Fruit fly (Drosophila melanogaster) whole organism, embryonic: ENCODE measurements around the gene CG10959.

Source experiments
- Abd-B ChIP-seq: fragments of 200-800 bp; sonication (Bioruptor generic); optimal IDR thresholded peaks from 2 replicates; lab custom pipeline; 2018; ENCODE audit warnings: missing biosample characterization, mild to moderate bottlenecking, missing genetic modification characterization, moderate library complexity
- Adf1 ChIP-seq: fragments of 200-800 bp; sonication (Bioruptor generic); IDR thresholded peaks from 2 replicates; pipeline ENCODE4 v1.3.6; 2022; ENCODE audit warnings: missing biosample characterization, missing genetic modification characterization
- Antp ChIP-seq: fragments of 200-800 bp; sonication (Bioruptor generic); optimal IDR thresholded peaks from 3 replicates; lab custom pipeline; 2016; ENCODE audit warnings: missing biosample characterization, missing genetic modification characterization
- C15 ChIP-seq: fragments of 200-800 bp; sonication (Bioruptor generic); IDR thresholded peaks from 3 replicates; pipeline ENCODE4 v1.3.6; 2022; ENCODE audit warnings: missing biosample characterization, missing genetic modification characterization
- CG10462 ChIP-seq: fragments of 200-800 bp; sonication (Bioruptor generic); optimal IDR thresholded peaks from 2 replicates; lab custom pipeline; 2016; ENCODE audit warnings: missing biosample characterization, missing genetic modification characterization
- CG12155 ChIP-seq: fragments of 200-800 bp; sonication (Bioruptor generic); optimal IDR thresholded peaks from 3 replicates; lab custom pipeline; 2016; ENCODE audit warnings: missing biosample characterization, missing genetic modification characterization
- CG13424 ChIP-seq: fragments of 200-800 bp; sonication (Bioruptor generic); optimal IDR thresholded peaks from 2 replicates; lab custom pipeline; 2019; ENCODE audit warnings: missing biosample characterization, mild to moderate bottlenecking, missing genetic modification characterization, moderate library complexity
- CG13894 ChIP-seq: fragments of 200-800 bp; sonication (Bioruptor generic); optimal IDR thresholded peaks from 3 replicates; lab custom pipeline; 2018; ENCODE audit warnings: missing biosample characterization, mild to moderate bottlenecking, missing genetic modification characterization, moderate library complexity
- CG14441 ChIP-seq: fragments of 200-800 bp; sonication (Bioruptor generic); IDR thresholded peaks from 2 replicates; pipeline ENCODE4 v1.3.6; 2022; ENCODE audit warnings: missing biosample characterization, missing genetic modification characterization
- CG14667 ChIP-seq: fragments of 200-800 bp; sonication (Bioruptor generic); IDR thresholded peaks from 2 replicates; pipeline ENCODE4 v1.3.6; 2022; ENCODE audit warnings: missing biosample characterization, missing genetic modification characterization
- CG15601 ChIP-seq: fragments of 200-800 bp; sonication (Bioruptor generic); optimal IDR thresholded peaks from 3 replicates; lab custom pipeline; 2019; ENCODE audit warnings: missing biosample characterization, mild to moderate bottlenecking, missing genetic modification characterization, moderate library complexity
- CG15696 ChIP-seq: fragments of 200-800 bp; sonication (Bioruptor generic); optimal IDR thresholded peaks from 2 replicates; lab custom pipeline; 2019; ENCODE audit warnings: missing biosample characterization, mild to moderate bottlenecking, missing genetic modification characterization, moderate library complexity
- CG17359 ChIP-seq: fragments of 200-800 bp; sonication (Bioruptor generic); optimal IDR thresholded peaks from 3 replicates; lab custom pipeline; 2018; ENCODE audit warnings: missing biosample characterization, mild to moderate bottlenecking, missing genetic modification characterization, moderate library complexity
- CG3847 ChIP-seq: fragments of 200-800 bp; sonication (Bioruptor generic); IDR thresholded peaks from 2 replicates; pipeline ENCODE4 v1.3.6; 2022; ENCODE audit warnings: missing biosample characterization, missing genetic modification characterization
- CG3995 ChIP-seq: fragments of 200-800 bp; sonication (Bioruptor generic); optimal IDR thresholded peaks from 3 replicates; lab custom pipeline; 2016; ENCODE audit warnings: missing biosample characterization, missing genetic modification characterization
- CG4328 ChIP-seq: fragments of 200-800 bp; sonication (Bioruptor generic); optimal IDR thresholded peaks from 3 replicates; lab custom pipeline; 2017; ENCODE audit warnings: missing biosample characterization, missing genetic modification reagents, missing genetic modification characterization
- CG6654 ChIP-seq: fragments of 200-800 bp; sonication (Bioruptor generic); optimal IDR thresholded peaks from 2 replicates; lab custom pipeline; 2017; ENCODE audit warnings: missing biosample characterization, mild to moderate bottlenecking, missing genetic modification characterization
- CG6854 ChIP-seq: fragments of 200-800 bp; sonication (Bioruptor generic); optimal IDR thresholded peaks from 3 replicates; lab custom pipeline; 2017; ENCODE audit warnings: missing biosample characterization, mild to moderate bottlenecking, missing genetic modification characterization
- CG7357 ChIP-seq: fragments of 200-800 bp; sonication (Bioruptor generic); IDR thresholded peaks from 3 replicates; pipeline ENCODE4 v1.3.6; 2022; ENCODE audit warnings: missing biosample characterization, missing genetic modification characterization
- CG8290 ChIP-seq, 3 experiments: fragments of 200-800 bp; sonication (Bioruptor generic); optimal IDR thresholded peaks; 2 replicates each; lab custom pipeline; 2016 to 2019; ENCODE audit warnings: missing biosample characterization in 3 of 3, missing genetic modification characterization in 3 of 3, mild to moderate bottlenecking in 2 of 3, moderate library complexity in 1 of 3
- CG8924 ChIP-seq: fragments of 200-800 bp; optimal IDR thresholded peaks from 3 replicates; lab custom pipeline; 2019; ENCODE audit warnings: missing biosample characterization, mild to moderate bottlenecking, missing genetic modification characterization, moderate library complexity
- CG9797 ChIP-seq: fragments of 200-800 bp; sonication (Bioruptor generic); optimal IDR thresholded peaks from 3 replicates; lab custom pipeline; 2018; ENCODE audit warnings: missing biosample characterization, mild to moderate bottlenecking, missing genetic modification characterization
- CoRest ChIP-seq: fragments of 200-800 bp; sonication (Bioruptor generic); optimal IDR thresholded peaks from 3 replicates; lab custom pipeline; 2018; ENCODE audit warnings: missing biosample characterization, mild to moderate bottlenecking, missing genetic modification characterization, moderate library complexity
- CrebB ChIP-seq: fragments of 200-800 bp; sonication (Bioruptor generic); optimal IDR thresholded peaks from 3 replicates; lab custom pipeline; 2018; ENCODE audit warnings: missing biosample characterization, mild to moderate bottlenecking, missing genetic modification characterization
- D19B ChIP-seq: fragments of 200-800 bp; sonication (Bioruptor generic); optimal IDR thresholded peaks from 2 replicates; lab custom pipeline; 2017; ENCODE audit warnings: missing biosample characterization, mild to moderate bottlenecking, missing genetic modification characterization
- E2f1 ChIP-seq: fragments of 200-800 bp; sonication (Bioruptor generic); IDR thresholded peaks from 2 replicates; pipeline ENCODE4 v1.3.6; 2022; ENCODE audit warnings: missing biosample characterization, missing genetic modification characterization
- Hr3 ChIP-seq: fragments of 200-800 bp; sonication (Bioruptor generic); optimal IDR thresholded peaks from 3 replicates; lab custom pipeline; 2016; ENCODE audit warnings: missing biosample characterization, missing genetic modification characterization
- Hr51 ChIP-seq, 2 experiments: fragments of 200-800 bp; sonication (Bioruptor generic); optimal IDR thresholded peaks; 2 replicates in 1 of 2; 3 replicates in 1 of 2; lab custom pipeline; 2016 to 2018; ENCODE audit warnings: missing biosample characterization in 2 of 2, missing genetic modification characterization in 2 of 2, mild to moderate bottlenecking in 1 of 2, moderate library complexity in 1 of 2
- Hsf ChIP-seq: fragments of 200-800 bp; sonication (Bioruptor generic); optimal IDR thresholded peaks from 3 replicates; lab custom pipeline; 2016; ENCODE audit warnings: missing biosample characterization, missing genetic modification characterization
- Lim3 ChIP-seq: fragments of 200-800 bp; sonication (Bioruptor generic); IDR thresholded peaks from 2 replicates; pipeline ENCODE4 v1.3.6; 2022; ENCODE audit warnings: missing biosample characterization, missing genetic modification characterization
- Lpt ChIP-seq: fragments of >200 bp; optimal IDR thresholded peaks from 2 replicates; lab custom pipeline; 2018; ENCODE audit warnings: missing biosample characterization, missing genetic modification characterization
- Neu2 ChIP-seq: fragments of 200-800 bp; sonication (Bioruptor generic); optimal IDR thresholded peaks from 3 replicates; lab custom pipeline; 2016; ENCODE audit warnings: missing biosample characterization, missing genetic modification characterization, borderline replicate concordance
- PHDP ChIP-seq: fragments of 200-800 bp; sonication (Bioruptor generic); optimal IDR thresholded peaks from 3 replicates; lab custom pipeline; 2018; ENCODE audit warnings: missing biosample characterization, mild to moderate bottlenecking, missing genetic modification characterization, moderate library complexity
- Sin3A ChIP-seq: fragments of >200 bp; optimal IDR thresholded peaks from 2 replicates; lab custom pipeline; 2018
- chm ChIP-seq: fragments of 200-800 bp; sonication (Bioruptor generic); IDR thresholded peaks from 2 replicates; pipeline ENCODE4 v1.3.6; 2022; ENCODE audit warnings: missing biosample characterization, missing genetic modification characterization
- corto ChIP-seq: fragments of 200-800 bp; sonication (Bioruptor generic); optimal IDR thresholded peaks from 2 replicates; lab custom pipeline; 2016; ENCODE audit warnings: missing biosample characterization, mild to moderate bottlenecking, missing genetic modification characterization, moderate library complexity
- fd96Cb ChIP-seq: fragments of 200-800 bp; sonication (Bioruptor generic); optimal IDR thresholded peaks from 2 replicates; lab custom pipeline; 2018; ENCODE audit warnings: missing biosample characterization, mild to moderate bottlenecking, missing genetic modification characterization, moderate library complexity
- gcm ChIP-seq: fragments of 200-800 bp; sonication (Bioruptor generic); optimal IDR thresholded peaks from 2 replicates; lab custom pipeline; 2019; ENCODE audit warnings: missing biosample characterization, mild to moderate bottlenecking, missing genetic modification characterization, moderate library complexity
- gem ChIP-seq: fragments of 200-800 bp; sonication (Bioruptor generic); optimal IDR thresholded peaks from 2 replicates; lab custom pipeline; 2019; ENCODE audit warnings: missing biosample characterization, mild to moderate bottlenecking, missing genetic modification characterization, moderate library complexity
- gt ChIP-seq: fragments of 200-800 bp; sonication (Bioruptor generic); IDR thresholded peaks from 2 replicates; pipeline ENCODE4 v1.3.6; 2022; ENCODE audit warnings: missing biosample characterization, missing genetic modification characterization
- jigr1 ChIP-seq: fragments of 200-800 bp; sonication (Bioruptor generic); IDR thresholded peaks from 3 replicates; pipeline ENCODE4 v1.3.6; 2022; ENCODE audit warnings: missing biosample characterization, missing genetic modification characterization
- nau ChIP-seq: fragments of 200-800 bp; sonication (Bioruptor generic); optimal IDR thresholded peaks from 3 replicates; lab custom pipeline; 2017; ENCODE audit warnings: missing biosample characterization, mild to moderate bottlenecking, missing genetic modification characterization, missing genetic modification reagents
- nerfin-2 ChIP-seq: fragments of 200-800 bp; sonication (Bioruptor generic); IDR thresholded peaks from 2 replicates; pipeline ENCODE4 v1.3.6; 2022; ENCODE audit warnings: missing biosample characterization, missing genetic modification characterization; ENCODE audit not compliant: partially characterized antibody
- pnt ChIP-seq: fragments of 200-800 bp; sonication (Bioruptor generic); optimal IDR thresholded peaks from 3 replicates; lab custom pipeline; 2016; ENCODE audit warnings: missing biosample characterization, missing genetic modification characterization
- psq ChIP-seq: fragments of 200-800 bp; sonication (Bioruptor generic); optimal IDR thresholded peaks from 2 replicates; lab custom pipeline; 2017; ENCODE audit warnings: missing biosample characterization, missing genetic modification characterization
- scrt ChIP-seq: fragments of 200-800 bp; sonication (Bioruptor generic); optimal IDR thresholded peaks from 2 replicates; lab custom pipeline; 2018; ENCODE audit warnings: missing biosample characterization, mild to moderate bottlenecking, missing genetic modification characterization, moderate library complexity
- slbo ChIP-seq: fragments of 200-800 bp; sonication (Bioruptor generic); IDR thresholded peaks from 2 replicates; pipeline ENCODE4 v1.3.6; 2022; ENCODE audit warnings: missing biosample characterization, missing genetic modification characterization
- sob ChIP-seq: fragments of 200-800 bp; sonication (Bioruptor generic); IDR thresholded peaks from 2 replicates; pipeline ENCODE4 v1.3.6; 2022; ENCODE audit warnings: missing biosample characterization, missing genetic modification characterization
- usp ChIP-seq: fragments of >200 bp; optimal IDR thresholded peaks from 2 replicates; lab custom pipeline; 2017; ENCODE audit warnings: missing biosample characterization, missing genetic modification characterization
- z ChIP-seq: fragments of 200-800 bp; sonication (Bioruptor generic); IDR thresholded peaks from 3 replicates; pipeline ENCODE4 v1.3.6; 2022; ENCODE audit warnings: missing biosample characterization, missing genetic modification characterization

CG10959 gene

dm6 chrX:8131693-8132313 is 16.8 kb upstream of the CG10959 start, which contains the start of gene CG10958 (continued):
- TF ChIP-seq gt (GFP tag; lab: Robert Waterston, UW) = no peak
- peak; percentile 77 for TF ChIP-seq gem (tag; lab: Kevin White, UChicago)
- TF ChIP-seq Antp (GFP tag; lab: Kevin White, UChicago) = peak; percentile 9
- no peak for TF ChIP-seq usp
- TF ChIP-seq CG9797 = no peak
- TF ChIP-seq E2f1 (GFP tag; lab: Robert Waterston, UW) = no peak
- TF ChIP-seq CrebB (tag; lab: Kevin White, UChicago) = no peak
- TF ChIP-seq scrt (GFP tag; lab: Kevin White, UChicago) = no peak
- TF ChIP-seq Hsf (GFP tag; lab: Kevin White, UChicago) = peak; percentile 47
- TF ChIP-seq Hr51 (GFP tag; optimal IDR thresholded peaks at IDR 0.05; lab: Kevin White, UChicago) = peak in 1 of 2 experiments; percentile 60
- TF ChIP-seq CG13424 (tag; lab: Kevin White, UChicago) = peak; percentile 47
- no peak for TF ChIP-seq nau
- TF ChIP-seq CG8924 = peak; percentile 51
- TF ChIP-seq Lim3 (GFP tag; lab: Robert Waterston, UW) = no peak
- TF ChIP-seq z (GFP tag; lab: Robert Waterston, UW) = no peak
- no peak for TF ChIP-seq D19B
- no peak for TF ChIP-seq corto (GFP tag; lab: Kevin White, UChicago)
- TF ChIP-seq chm (GFP tag; lab: Robert Waterston, UW) = no peak
- TF ChIP-seq CoRest = peak; percentile 37
- TF ChIP-seq Adf1 (GFP tag; lab: Robert Waterston, UW) = peak; percentile 37; the same call in 1 of the 2 replicates
- TF ChIP-seq CG14441 = peak; percentile 56
- TF ChIP-seq CG14667 (GFP tag; lab: Robert Waterston, UW) = peak; percentile 40; the same call in 1 of the 2 replicates
- TF ChIP-seq CG15601 (tag; lab: Kevin White, UChicago) = peak; percentile 18
- TF ChIP-seq CG4328 (GFP tag; lab: Kevin White, UChicago) = peak; percentile 5
- no peak for TF ChIP-seq C15 (GFP tag; lab: Robert Waterston, UW)
- TF ChIP-seq CG12155 = peak; percentile 63
- TF ChIP-seq Lpt (GFP tag; lab: Kevin White, UChicago) = no peak
- TF ChIP-seq Abd-B (GFP tag; lab: Kevin White, UChicago) = peak; percentile 31
- TF ChIP-seq CG10462 (GFP tag; lab: Kevin White, UChicago) = no peak
- TF ChIP-seq CG17359 (tag; lab: Kevin White, UChicago) = peak; percentile 49
- no peak for TF ChIP-seq CG3995 (GFP tag; lab: Kevin White, UChicago)
- TF ChIP-seq Neu2 = no peak
- TF ChIP-seq slbo (GFP tag; lab: Robert Waterston, UW) = peak; percentile 79
- TF ChIP-seq CG8290 (GFP tag; optimal IDR thresholded peaks at IDR 0.05; lab: Kevin White, UChicago) = peak; percentile 28
- TF ChIP-seq CG8290 (tag; optimal IDR thresholded peaks at IDR 0.05; lab: Kevin White, UChicago) = no peak
- peak; percentile 64 for TF ChIP-seq PHDP (tag; lab: Kevin White, UChicago)
- no peak for TF ChIP-seq jigr1 (GFP tag; lab: Robert Waterston, UW)
- no peak for TF ChIP-seq CG6654 (GFP tag; lab: Kevin White, UChicago)
- peak; percentile 23 for TF ChIP-seq CG13894 (tag; lab: Kevin White, UChicago)
- TF ChIP-seq sob (GFP tag; lab: Robert Waterston, UW) = peak; percentile 68
- peak; percentile 8 for TF ChIP-seq Sin3A (lab: Kevin White, UChicago)
- peak; percentile 1 for TF ChIP-seq psq (GFP tag; lab: Kevin White, UChicago)
- TF ChIP-seq fd96Cb (tag; lab: Kevin White, UChicago) = peak; percentile 28
- TF ChIP-seq CG3847 = peak; percentile 55
- peak; percentile 35 for TF ChIP-seq CG15696
- no peak for TF ChIP-seq CG6854 (GFP tag; lab: Kevin White, UChicago)
- TF ChIP-seq nerfin-2 (GFP tag; lab: Robert Waterston, UW) = no peak
- TF ChIP-seq CG7357 = no peak
- peak; percentile 39 for TF ChIP-seq gcm (GFP tag; lab: Kevin White, UChicago)
- TF ChIP-seq Hr3 (GFP tag; lab: Kevin White, UChicago) = peak; percentile 49
- TF ChIP-seq pnt (GFP tag; lab: Kevin White, UChicago) = no peak
